Worm (Caenorhabditis elegans) whole organism, L1 larva: ENCODE measurements around the gene sftb-1.

Experiments
- aha-1 ChIP-seq: fragments of 150-350 bp; optimal IDR thresholded peaks from 2 replicates; lab custom pipeline; 2014; ENCODE audit warnings: missing biosample characterization, missing genetic modification characterization
- aly-2 ChIP-seq: fragments of 150-350 bp; optimal IDR thresholded peaks from 2 replicates; lab custom pipeline; 2014; ENCODE audit warnings: missing biosample characterization, missing genetic modification characterization
- ama-1 ChIP-seq: fragments of 150-350 bp; optimal IDR thresholded peaks from 2 replicates; lab custom pipeline; 2014
- blmp-1 ChIP-seq: fragments of 150-350 bp; optimal IDR thresholded peaks from 2 replicates; lab custom pipeline; 2014; ENCODE audit warnings: missing biosample characterization, missing genetic modification characterization
- ceh-8 ChIP-seq: fragments of 200-800 bp; sonication (Bioruptor generic); optimal IDR thresholded peaks from 2 replicates; lab custom pipeline; 2018; ENCODE audit warnings: mild to moderate bottlenecking, missing genetic modification characterization, moderate library complexity, missing compliant biosample characterization
- ceh-82 ChIP-seq, 3 experiments: fragments of 150-350 bp in 1 of 3; sonication (generic microtip) in 2 of 3; optimal IDR thresholded peaks; 2 replicates each; lab custom pipeline; 2014 to 2017; ENCODE audit warnings: missing biosample characterization in 3 of 3, missing genetic modification characterization in 3 of 3
- dpl-1 ChIP-seq, 3 experiments: fragments of 150-350 bp in 2 of 3; sonication (generic microtip) in 1 of 3; optimal IDR thresholded peaks; 2 replicates each; lab custom pipeline; 2014 to 2017; ENCODE audit warnings: missing biosample characterization in 3 of 3, missing genetic modification characterization in 3 of 3, missing genetic modification reagents in 3 of 3
- efl-1 ChIP-seq, 4 experiments: fragments of 150-350 bp; optimal IDR thresholded peaks in 3 of 4; peaks in 1 of 4; 1 replicate in 1 of 4; 2 replicates in 3 of 4; lab custom pipeline; 2014; ENCODE audit warnings: missing biosample characterization in 2 of 4, missing genetic modification characterization in 2 of 4, missing genetic modification reagents in 2 of 4
- ets-5 ChIP-seq: fragments of 200-800 bp; sonication (Bioruptor generic); IDR thresholded peaks from 2 replicates; pipeline ENCODE4 v1.3.6; 2022; ENCODE audit warnings: missing genetic modification characterization, missing compliant biosample characterization
- lin-13 ChIP-seq: fragments of 150-350 bp; optimal IDR thresholded peaks from 2 replicates; lab custom pipeline; 2014; ENCODE audit warnings: missing biosample characterization, missing genetic modification reagents, missing genetic modification characterization
- pqm-1 ChIP-seq: sonication (generic microtip); optimal IDR thresholded peaks from 3 replicates; lab custom pipeline; 2017; ENCODE audit warnings: missing biosample characterization, missing genetic modification characterization
- unc-86 ChIP-seq: sonication (generic microtip); optimal IDR thresholded peaks from 2 replicates; lab custom pipeline; 2016; ENCODE audit warnings: missing genetic modification characterization, missing compliant biosample characterization
- unc-98 ChIP-seq: fragments of 200-800 bp; sonication (Bioruptor generic); IDR thresholded peaks from 2 replicates; pipeline ENCODE4 v1.3.6; 2022; ENCODE audit warnings: missing genetic modification characterization, missing compliant biosample characterization
- ztf-11 ChIP-seq, 2 experiments: sonication (generic microtip); optimal IDR thresholded peaks; 2 replicates each; lab custom pipeline; 2016 to 2017; ENCODE audit warnings: missing genetic modification characterization in 2 of 2, missing biosample characterization in 1 of 2, missing compliant biosample characterization in 1 of 2

- TF ChIP-seq efl-1 (optimal IDR thresholded peaks at IDR 0.05; lab: Kevin White, UChicago) (no peak), efl-1 (GFP tag; optimal IDR thresholded peaks at IDR 0.05 in 1 of 2; lab: Kevin White, UChicago) (no peak), unc-86 (tag; lab: Kevin White, UChicago) (no peak), aha-1 (tag; lab: Kevin White, UChicago) (no peak), dpl-1 (GFP tag; optimal IDR thresholded peaks at IDR 0.05; lab: Kevin White, UChicago) (no peak), ceh-82 (tag; optimal IDR thresholded peaks at IDR 0.05; lab: Kevin White, UChicago) (no peak), ztf-11 (tag; optimal IDR thresholded peaks at IDR 0.05; lab: Kevin White, UChicago) (no peak), aly-2 (no peak), ama-1 (lab: Kevin White, UChicago) (no peak), blmp-1 (tag; lab: Kevin White, UChicago) (no peak), ets-5 (GFP tag; lab: Robert Waterston, UW) (no peak), unc-98 (GFP tag; lab: Robert Waterston, UW) (no peak), lin-13 (no peak), pqm-1 (tag; lab: Kevin White, UChicago) (no peak), ceh-8 (GFP tag; lab: Kevin White, UChicago) (no peak)
Observed at ce11 chrIII:4257896-4258295, 11.2 kb downstream of the sftb-1 start.
